Worm (Caenorhabditis elegans): ENCODE data around the gene mig-14.

ce11 chrII:13711493-13712055, 30.0 kb upstream of the mig-14 start:
- TF ChIP-seq him-1 (tag; optimal IDR thresholded peaks at IDR 0.05) (no peak), W03F9.2 (tag; optimal IDR thresholded peaks at IDR 0.05) (no peak), dao-5 (tag; optimal IDR thresholded peaks at IDR 0.05) (no peak)

All from whole organism, L4/young adult.